Worm (Caenorhabditis elegans): ENCODE data around the gene rbm-25.

DNA sequence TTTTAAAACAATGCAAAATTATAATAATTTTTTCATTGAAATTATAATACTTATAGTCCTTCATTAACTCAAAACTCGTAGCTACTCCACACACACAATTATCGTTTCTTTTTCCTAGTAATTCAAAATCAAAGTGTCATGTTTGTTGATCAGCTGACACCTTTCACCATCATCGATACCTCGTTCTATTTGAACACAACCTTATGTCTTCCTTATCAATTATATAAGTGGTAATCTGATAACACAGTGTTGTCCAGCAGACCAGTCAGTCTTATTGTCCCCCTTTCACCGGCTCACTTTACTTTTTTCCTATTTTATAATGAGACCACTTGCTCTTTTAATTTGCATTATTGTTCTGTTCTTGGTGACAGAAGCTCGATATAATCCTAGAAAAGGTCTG, 14.8 kb downstream of the rbm-25 start, which contains the start of the genes T28H10.2 and lgmn-1:
- peak; percentile 21 for TF ChIP-seq mep-1 (tag; optimal IDR thresholded peaks at IDR 0.05)
- TF ChIP-seq lsy-2 (tag; optimal IDR thresholded peaks at IDR 0.05) = peak in 1 of 2 experiments; percentile 20
- TF ChIP-seq skn-1 (tag; optimal IDR thresholded peaks at IDR 0.05) = no peak
